Fruit fly (Drosophila melanogaster): ENCODE data around the gene CG32079.

DNA sequence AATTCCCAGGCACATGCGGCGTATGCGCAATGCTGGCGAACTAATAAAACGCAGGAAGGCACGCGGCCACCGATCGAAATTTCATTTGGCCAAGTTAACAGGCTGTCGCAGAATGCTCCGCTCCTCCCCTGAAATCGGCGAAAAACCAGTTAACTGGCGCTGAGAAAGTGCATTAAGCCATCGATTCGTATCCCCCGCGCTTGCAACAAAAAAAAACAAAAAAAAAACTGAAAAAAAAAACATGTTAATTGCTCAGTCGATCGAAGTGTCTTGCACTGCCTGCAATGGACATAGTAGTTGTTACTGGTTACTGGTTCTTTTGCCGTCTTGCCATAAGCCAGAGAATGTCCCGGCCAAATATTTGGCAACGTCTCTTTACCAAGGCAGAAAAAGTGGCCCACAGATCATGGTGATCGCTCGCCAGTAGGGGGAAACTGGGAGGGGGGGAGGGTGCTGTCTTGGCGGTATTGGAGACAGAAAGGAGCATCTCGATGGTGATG is 27.4 kb downstream of the CG32079 start:
- no peak for TF ChIP-seq CG6854 (GFP tag; optimal IDR thresholded peaks at IDR 0.05)
- TF ChIP-seq pdm3 (GFP tag; optimal IDR thresholded peaks at IDR 0.05) = no peak
- TF ChIP-seq CG10631 (GFP tag; optimal IDR thresholded peaks at IDR 0.05) = no peak
